Fruit fly (Drosophila melanogaster): ENCODE results near the gene Cdk5alpha.

Cdk5alpha gene

dm6 chr2L:10310614-10311382, at the start of gene Cdk5alpha:
Gene Cdk5alpha (minus strand): TSS chr2L:10310956.
- no peak for TF ChIP-seq usp (GFP tag; optimal IDR thresholded peaks at IDR 0.05)
- TF ChIP-seq psq (optimal IDR thresholded peaks at IDR 0.05), result no peak
- TF ChIP-seq EcR (GFP tag; optimal IDR thresholded peaks at IDR 0.05), result no peak
- no peak for TF ChIP-seq CG8478 (optimal IDR thresholded peaks at IDR 0.05)
- no peak for TF ChIP-seq pan (optimal IDR thresholded peaks at IDR 0.05)
- no peak for TF ChIP-seq Dll (optimal IDR thresholded peaks at IDR 0.05)

- TF ChIP-seq EcR (GFP tag; optimal IDR thresholded peaks at IDR 0.05) (no peak), CG8478 (optimal IDR thresholded peaks at IDR 0.05) (no peak), Dll (optimal IDR thresholded peaks at IDR 0.05) (no peak), psq (optimal IDR thresholded peaks at IDR 0.05) (no peak), usp (GFP tag; optimal IDR thresholded peaks at IDR 0.05) (no peak), pan (optimal IDR thresholded peaks at IDR 0.05) (no peak)
Measured at dm6 chr2L:10356508-10356907, 45.8 kb upstream of the Cdk5alpha start, which contains the start of the genes CtsL4 and ClpP. Gene CtsL4 (minus strand): TSS chr2L:10356597. Gene ClpP (plus strand): TSS chr2L:10356795.

- no peak for TF ChIP-seq EcR (GFP tag; optimal IDR thresholded peaks at IDR 0.05)
- TF ChIP-seq pan (optimal IDR thresholded peaks at IDR 0.05), result no peak
- TF ChIP-seq Dll (optimal IDR thresholded peaks at IDR 0.05), result no peak
- TF ChIP-seq psq (optimal IDR thresholded peaks at IDR 0.05), result no peak
- TF ChIP-seq CG8478 (optimal IDR thresholded peaks at IDR 0.05), result no peak
- no peak for TF ChIP-seq usp (GFP tag; optimal IDR thresholded peaks at IDR 0.05)
Measured at dm6 chr2L:10353871-10354270, 43.1 kb upstream of the Cdk5alpha start, which contains the start of gene CG34367. Gene CG34367 (minus strand): TSS chr2L:10353905.

dm6 chr2L:10351130-10351529, 40.4 kb upstream of the Cdk5alpha start:
- TF ChIP-seq EcR (GFP tag; optimal IDR thresholded peaks at IDR 0.05) (no peak), CG8478 (optimal IDR thresholded peaks at IDR 0.05) (no peak), usp (GFP tag; optimal IDR thresholded peaks at IDR 0.05) (no peak), Dll (optimal IDR thresholded peaks at IDR 0.05) (no peak), psq (optimal IDR thresholded peaks at IDR 0.05) (no peak), pan (optimal IDR thresholded peaks at IDR 0.05) (no peak)

- TF ChIP-seq pan (optimal IDR thresholded peaks at IDR 0.05) (no peak), CG8478 (optimal IDR thresholded peaks at IDR 0.05) (no peak), Dll (optimal IDR thresholded peaks at IDR 0.05) (no peak), usp (GFP tag; optimal IDR thresholded peaks at IDR 0.05) (no peak), EcR (GFP tag; optimal IDR thresholded peaks at IDR 0.05) (no peak), psq (optimal IDR thresholded peaks at IDR 0.05) (no peak)
Measured at dm6 chr2L:10344029-10344606, 33.4 kb upstream of the Cdk5alpha start, which contains the start of gene Frmd5. Gene Frmd5 (plus strand): TSS chr2L:10344442.

- no peak for TF ChIP-seq CG8478 (optimal IDR thresholded peaks at IDR 0.05)
- TF ChIP-seq Dll (optimal IDR thresholded peaks at IDR 0.05), result no peak
- TF ChIP-seq psq (optimal IDR thresholded peaks at IDR 0.05), result no peak
- TF ChIP-seq EcR (GFP tag; optimal IDR thresholded peaks at IDR 0.05), result no peak
- TF ChIP-seq pan (optimal IDR thresholded peaks at IDR 0.05), result no peak
- TF ChIP-seq usp (GFP tag; optimal IDR thresholded peaks at IDR 0.05), result no peak
Measured at dm6 chr2L:10342471-10342870, 31.7 kb upstream of the Cdk5alpha start, which contains the start of gene Sps2. Gene Sps2 (plus strand): TSS chr2L:10342594.

dm6 chr2L:10341405-10341804, 30.6 kb upstream of the Cdk5alpha start, which contains the start of gene CG31715:
Gene CG31715 (plus strand): TSS chr2L:10341616.
- no peak for TF ChIP-seq Dll (optimal IDR thresholded peaks at IDR 0.05)
- no peak for TF ChIP-seq psq (optimal IDR thresholded peaks at IDR 0.05)
- TF ChIP-seq CG8478 (optimal IDR thresholded peaks at IDR 0.05), result no peak
- TF ChIP-seq usp (GFP tag; optimal IDR thresholded peaks at IDR 0.05), result no peak
- no peak for TF ChIP-seq pan (optimal IDR thresholded peaks at IDR 0.05)
- TF ChIP-seq EcR (GFP tag; optimal IDR thresholded peaks at IDR 0.05), result no peak

dm6 chr2L:10339841-10340240, 29.1 kb upstream of the Cdk5alpha start:
- TF ChIP-seq usp (GFP tag; optimal IDR thresholded peaks at IDR 0.05), result no peak
- TF ChIP-seq CG8478 (optimal IDR thresholded peaks at IDR 0.05), result no peak
- TF ChIP-seq Dll (optimal IDR thresholded peaks at IDR 0.05), result no peak

dm6 chr2L:10339212-10339721, 28.5 kb upstream of the Cdk5alpha start, which contains the start of gene SamDC:
Gene SamDC (plus strand): TSS chr2L:10339457.
- TF ChIP-seq EcR (GFP tag; optimal IDR thresholded peaks at IDR 0.05) (no peak), pan (optimal IDR thresholded peaks at IDR 0.05) (no peak), usp (GFP tag; optimal IDR thresholded peaks at IDR 0.05) (no peak)

- TF ChIP-seq psq (optimal IDR thresholded peaks at IDR 0.05) (no peak), EcR (GFP tag; optimal IDR thresholded peaks at IDR 0.05) (no peak), CG8478 (optimal IDR thresholded peaks at IDR 0.05) (peak; percentile 74), pan (optimal IDR thresholded peaks at IDR 0.05) (no peak)
Measured at dm6 chr2L:10334854-10335277, 24.1 kb upstream of the Cdk5alpha start.

dm6 chr2L:10334213-10334612, 23.5 kb upstream of the Cdk5alpha start:
- TF ChIP-seq pan (optimal IDR thresholded peaks at IDR 0.05) (no peak), CG8478 (optimal IDR thresholded peaks at IDR 0.05) (no peak), psq (optimal IDR thresholded peaks at IDR 0.05) (no peak), Dll (optimal IDR thresholded peaks at IDR 0.05) (no peak), EcR (GFP tag; optimal IDR thresholded peaks at IDR 0.05) (no peak), usp (GFP tag; optimal IDR thresholded peaks at IDR 0.05) (no peak)
